Worm (Caenorhabditis elegans) whole organism, young adult: ENCODE results near the gene Y60A3A.24.
A peak's percentile ranks its signal among the peaks of the same experiment; 100 is the strongest.

Experiments
- Y53F4B.3 ChIP-seq: fragments of 200-800 bp; sonication (Bioruptor generic); IDR thresholded peaks from 2 replicates; pipeline ENCODE4 v1.3.6; 2022; ENCODE audit warnings: missing genetic modification reagents, missing genetic modification characterization, missing compliant biosample characterization
- dpl-1 ChIP-seq: fragments of 150-350 bp; optimal IDR thresholded peaks from 2 replicates; lab custom pipeline; 2014; ENCODE audit warnings: missing biosample characterization, missing genetic modification reagents, missing genetic modification characterization
- zfh-2 ChIP-seq: fragments of 200-800 bp; sonication (Bioruptor generic); conservative IDR thresholded peaks from 2 replicates; pipeline ENCODE4 v1.3.6; 2022; ENCODE audit warnings: missing genetic modification reagents, missing genetic modification characterization, missing compliant biosample characterization

DNA sequence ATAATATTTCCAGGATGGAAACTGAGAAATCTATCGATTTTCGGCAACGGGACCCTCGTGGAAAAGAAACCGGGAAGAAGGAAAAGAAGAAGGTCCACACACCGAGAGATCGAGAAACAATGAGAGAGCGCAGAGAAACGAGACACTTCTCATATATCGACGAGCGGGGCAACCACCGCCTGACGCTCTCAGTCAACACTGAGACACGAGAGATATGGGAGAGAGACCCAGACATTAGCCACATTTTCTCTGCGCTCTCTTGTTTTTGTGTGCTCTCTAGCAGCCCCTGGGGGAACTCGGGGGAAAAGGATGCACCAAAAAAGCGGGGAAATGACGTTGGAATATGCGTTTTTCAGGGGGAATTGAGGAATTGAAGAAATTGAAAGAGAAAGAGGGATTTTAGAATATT lies 24.0 kb upstream of the Y60A3A.24 start:
- TF ChIP-seq zfh-2 (GFP tag; lab: Robert Waterston, UW): peak; percentile 93
- TF ChIP-seq Y53F4B.3 (GFP tag; lab: Robert Waterston, UW): no peak
- no peak for TF ChIP-seq dpl-1
